Worm (Caenorhabditis elegans) whole organism, L3 larva: ENCODE measurements around the gene fbxa-61.

Source experiments
- ZK546.5 ChIP-seq: sonication (generic microtip); optimal IDR thresholded peaks from 2 replicates; lab custom pipeline; 2017; ENCODE audit warnings: missing biosample characterization, missing genetic modification characterization
- aly-2 ChIP-seq: fragments of 150-350 bp; optimal IDR thresholded peaks from 2 replicates; lab custom pipeline; 2014; ENCODE audit warnings: missing biosample characterization, missing genetic modification characterization
- ama-1 ChIP-seq: fragments of 150-350 bp; optimal IDR thresholded peaks from 2 replicates; lab custom pipeline; 2018
- ceh-82 ChIP-seq: fragments of 150-350 bp; optimal IDR thresholded peaks from 2 replicates; lab custom pipeline; 2014; ENCODE audit warnings: missing biosample characterization, missing genetic modification characterization
- egl-27 ChIP-seq: sonication (generic microtip); optimal IDR thresholded peaks from 4 replicates; lab custom pipeline; 2017; ENCODE audit warnings: missing biosample characterization, missing genetic modification reagents, missing genetic modification characterization
- lin-15B ChIP-seq: fragments of 150-350 bp; optimal IDR thresholded peaks from 2 replicates; lab custom pipeline; 2014; ENCODE audit warnings: missing biosample characterization, missing genetic modification characterization
- nhr-28 ChIP-seq: fragments of 150-350 bp; optimal IDR thresholded peaks from 2 replicates; lab custom pipeline; 2014; ENCODE audit warnings: missing biosample characterization, missing genetic modification characterization
- unc-62 ChIP-seq: fragments of 150-350 bp; sonication (generic microtip); optimal IDR thresholded peaks from 4 replicates; lab custom pipeline; 2014; ENCODE audit warnings: missing biosample characterization, missing genetic modification reagents, missing genetic modification characterization

DNA sequence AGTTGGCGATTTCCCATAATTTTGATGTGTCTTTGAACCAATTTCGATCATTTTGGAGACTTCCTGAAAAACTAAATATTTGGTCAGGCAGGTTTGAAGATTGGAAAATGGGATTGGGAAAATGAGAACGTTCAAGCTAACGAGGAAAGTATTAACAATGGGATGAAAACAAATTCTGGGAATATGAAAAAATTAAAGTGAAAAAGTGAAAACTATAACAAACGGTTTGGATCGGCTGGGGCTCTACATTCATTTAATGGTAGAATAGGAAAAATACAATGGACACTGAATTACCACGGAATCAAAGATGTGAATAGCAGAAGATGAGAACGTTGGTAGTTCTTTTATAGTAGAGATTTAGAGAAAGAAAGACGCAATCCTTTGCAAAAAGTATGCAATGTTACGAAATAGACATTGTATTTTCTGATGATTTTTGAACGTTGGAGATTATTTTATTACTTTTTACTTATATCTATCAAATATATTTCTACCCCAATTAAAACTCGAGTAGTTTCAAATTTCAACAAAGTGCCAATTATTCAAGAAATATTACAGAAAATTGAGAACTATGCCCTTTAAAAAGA is 49.7 kb downstream of the fbxa-61 start, which contains the start of gene fbxa-50:
- TF ChIP-seq unc-62 (no peak), nhr-28 (tag; lab: Kevin White, UChicago) (no peak), egl-27 (tag; lab: Kevin White, UChicago) (no peak), ZK546.5 (no peak), aly-2 (tag; lab: Kevin White, UChicago) (no peak), ama-1 (lab: Kevin White, UChicago) (no peak), ceh-82 (tag; lab: Kevin White, UChicago) (no peak), lin-15B (tag; lab: Kevin White, UChicago) (no peak)
